Worm (Caenorhabditis elegans) whole organism, midembryonic: ENCODE measurements around the gene C17H12.5.
"Not testable (repeated sequence)": the region's sequence is repeated elsewhere in the genome, so short reads cannot be mapped to it uniquely, and the experiment has no call there.

Experiments used
- cog-1 ChIP-seq: sonication (generic microtip); optimal IDR thresholded peaks from 2 replicates; lab custom pipeline; 2016; ENCODE audit warnings: missing genetic modification characterization, missing compliant biosample characterization
- klf-2 ChIP-seq: fragments of 200-800 bp; sonication (Bioruptor generic); conservative IDR thresholded peaks from 2 replicates; pipeline ENCODE4 v1.3.6; 2022; ENCODE audit warnings: missing genetic modification reagents, missing genetic modification characterization, missing compliant biosample characterization

DNA sequence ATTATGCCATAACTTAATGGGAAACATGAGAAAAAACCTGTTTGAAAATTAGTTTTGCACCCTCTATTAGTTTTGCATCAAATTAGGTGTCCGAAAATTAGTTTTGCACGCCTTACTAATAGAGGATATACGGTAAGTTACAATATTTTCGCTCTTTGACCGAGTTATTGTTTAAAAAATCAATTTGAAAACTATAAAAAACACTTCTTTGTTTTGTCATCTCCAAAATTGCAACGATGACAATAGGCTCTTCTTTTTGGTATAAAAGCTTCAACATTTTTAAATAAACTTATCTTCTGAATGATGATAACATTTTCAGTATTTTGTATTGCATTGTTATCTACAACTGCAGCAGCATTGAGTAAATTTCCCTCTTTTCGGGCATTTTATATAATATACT lies 10.0 kb upstream of the C17H12.5 start, which contains the start of gene H20E11.2:
- TF ChIP-seq klf-2 (GFP tag; lab: Robert Waterston, UW); cog-1 (tag; lab: Kevin White, UChicago): not testable (repeated sequence)
